Worm (Caenorhabditis elegans) whole organism, L3 larva: ENCODE measurements around the gene srj-40.

Experiments used
- R02D3.7 ChIP-seq: fragments of 150-350 bp; optimal IDR thresholded peaks from 2 replicates; lab custom pipeline; 2014; ENCODE audit warnings: missing biosample characterization, missing genetic modification characterization
- ama-1 ChIP-seq: fragments of 150-350 bp; optimal IDR thresholded peaks from 2 replicates; lab custom pipeline; 2018
- ceh-16 ChIP-seq: sonication (generic microtip); optimal IDR thresholded peaks from 2 replicates; lab custom pipeline; 2017; ENCODE audit warnings: missing biosample characterization, missing genetic modification characterization
- egl-27 ChIP-seq: sonication (generic microtip); optimal IDR thresholded peaks from 4 replicates; lab custom pipeline; 2017; ENCODE audit warnings: missing biosample characterization, missing genetic modification reagents, missing genetic modification characterization
- elt-3 ChIP-seq, 3 experiments: fragments of 150-350 bp in 1 of 3; sonication (generic microtip) in 2 of 3; optimal IDR thresholded peaks; 2 replicates in 2 of 3; 4 replicates in 1 of 3; lab custom pipeline; 2014 to 2017; ENCODE audit warnings: missing biosample characterization in 3 of 3, missing genetic modification characterization in 3 of 3
- lin-39 ChIP-seq: fragments of 150-350 bp; optimal IDR thresholded peaks from 2 replicates; lab custom pipeline; 2018; ENCODE audit warnings: missing biosample characterization, missing genetic modification reagents, missing genetic modification characterization
- nhr-11 ChIP-seq: fragments of 150-350 bp; optimal IDR thresholded peaks from 2 replicates; lab custom pipeline; 2014; ENCODE audit warnings: missing biosample characterization, missing genetic modification characterization
- nhr-12 ChIP-seq: fragments of 150-350 bp; optimal IDR thresholded peaks from 2 replicates; lab custom pipeline; 2014; ENCODE audit warnings: missing biosample characterization, missing genetic modification characterization
- nhr-77 ChIP-seq: fragments of 150-350 bp; optimal IDR thresholded peaks from 2 replicates; lab custom pipeline; 2014; ENCODE audit warnings: missing biosample characterization, missing genetic modification characterization
- skn-1 ChIP-seq: fragments of 150-350 bp; optimal IDR thresholded peaks from 2 replicates; lab custom pipeline; 2014; ENCODE audit warnings: missing biosample characterization, missing genetic modification characterization
- unc-62 ChIP-seq: fragments of 150-350 bp; sonication (generic microtip); optimal IDR thresholded peaks from 4 replicates; lab custom pipeline; 2014; ENCODE audit warnings: missing biosample characterization, missing genetic modification reagents, missing genetic modification characterization
- ztf-11 ChIP-seq: fragments of 150-350 bp; optimal IDR thresholded peaks from 2 replicates; lab custom pipeline; 2014; ENCODE audit warnings: missing biosample characterization, missing genetic modification characterization

- TF ChIP-seq ztf-11 (tag; lab: Kevin White, UChicago) (no peak), unc-62 (GFP tag; lab: Kevin White, UChicago) (no peak), ama-1 (no peak), nhr-77 (tag; lab: Kevin White, UChicago) (no peak), nhr-11 (tag; lab: Kevin White, UChicago) (no peak), lin-39 (tag; lab: Kevin White, UChicago) (no peak), egl-27 (tag; lab: Kevin White, UChicago) (no peak), ceh-16 (tag; lab: Kevin White, UChicago) (no peak), R02D3.7 (tag; lab: Kevin White, UChicago) (no peak), skn-1 (tag; lab: Kevin White, UChicago) (no peak), elt-3 (tag; optimal IDR thresholded peaks at IDR 0.05; lab: Kevin White, UChicago) (no peak), nhr-12 (tag; lab: Kevin White, UChicago) (no peak)
These were observed 18.7 kb upstream of the srj-40 start, which contains the start of gene F38H12.5 for ce11 chrV:4082952-4083351.
